Worm (Caenorhabditis elegans): ENCODE measurements around the gene F02C12.2.

F02C12.2 gene

DNA sequence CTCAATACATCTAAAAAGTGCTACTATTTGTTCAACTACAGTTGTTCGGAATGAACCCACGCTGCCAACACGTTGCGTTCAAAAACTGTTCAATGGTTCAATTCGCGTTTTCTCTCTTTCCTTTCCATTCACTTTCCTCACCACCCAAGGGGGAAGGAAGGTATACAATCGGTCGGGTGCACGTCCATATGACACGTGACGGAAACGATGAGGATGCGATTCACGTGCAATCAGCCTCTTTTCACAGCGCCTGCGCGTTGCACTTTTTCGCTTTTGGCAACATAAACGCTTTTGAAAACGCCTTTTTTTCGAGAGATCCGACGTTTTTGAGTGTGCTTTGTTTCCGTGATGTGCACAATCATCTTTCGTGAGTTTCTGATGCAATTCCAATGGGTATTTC lies 40.5 kb downstream of the F02C12.2 start (continued):
- TF ChIP-seq daf-8 (GFP tag; IDR thresholded peaks at IDR 0.05) (no peak), hlh-30 (tag; optimal IDR thresholded peaks at IDR 0.05; ENCODE audit: insufficient read depth) (peak; percentile 98), attf-4 (tag; optimal IDR thresholded peaks at IDR 0.05) (no peak), dpl-1 (GFP tag; optimal IDR thresholded peaks at IDR 0.05) (peak; percentile 13), hif-1 (tag; optimal IDR thresholded peaks at IDR 0.05) (peak; percentile 53 to 96), madf-5 (GFP tag; IDR thresholded peaks at IDR 0.05) (no peak), hmg-1.1 (GFP tag; IDR thresholded peaks at IDR 0.05) (peak; percentile 49), cey-2 (tag; optimal IDR thresholded peaks at IDR 0.05; ENCODE audit: borderline replicate concordance, insufficient read depth) (peak; percentile 14), mdt-29 (GFP tag; IDR thresholded peaks at IDR 0.05) (no peak), unc-39 (tag; optimal IDR thresholded peaks at IDR 0.05) (no peak), spr-3 (GFP tag; optimal IDR thresholded peaks at IDR 0.05) (no peak), zag-1 (tag; optimal IDR thresholded peaks at IDR 0.05) (no peak), ceh-44 (GFP tag; IDR thresholded peaks at IDR 0.05) (no peak), skn-1 (tag; optimal IDR thresholded peaks at IDR 0.05) (no peak), nhr-77 (tag; optimal IDR thresholded peaks at IDR 0.05) (peak; percentile 76), Y5F2A.4 (GFP tag; optimal IDR thresholded peaks at IDR 0.05) (no peak), dmd-6 (GFP tag; IDR thresholded peaks at IDR 0.05) (peak; percentile 99), F49E8.2 (tag; optimal IDR thresholded peaks at IDR 0.05; ENCODE audit: borderline replicate concordance) (no peak), nhr-11 (tag; optimal IDR thresholded peaks at IDR 0.05) (peak; percentile 95), nhr-48 (tag; optimal IDR thresholded peaks at IDR 0.05) (peak; percentile 98), set-16 (GFP tag; IDR thresholded peaks at IDR 0.05) (peak; percentile 21; the same call in 1 of the 2 replicates), ZK337.2 (GFP tag; IDR thresholded peaks at IDR 0.05) (no peak), ceh-62 (tag; optimal IDR thresholded peaks at IDR 0.05) (no peak), fkh-10 (GFP tag; optimal IDR thresholded peaks at IDR 0.05) (peak; percentile 65), nhr-76 (tag; optimal IDR thresholded peaks at IDR 0.05) (no peak), daf-19 (GFP tag; conservative IDR thresholded peaks at IDR 0.05) (no peak), ceh-32 (tag; optimal IDR thresholded peaks at IDR 0.05; ENCODE audit: poor library complexity) (no peak), Y75B8A.6 (GFP tag; IDR thresholded peaks at IDR 0.05) (no peak), nhr-111 (GFP tag; optimal IDR thresholded peaks at IDR 0.05) (no peak), lin-39 (tag; optimal IDR thresholded peaks at IDR 0.05) (no peak), mxl-2 (GFP tag; conservative IDR thresholded peaks at IDR 0.05) (peak; percentile 99), zip-11 (GFP tag; IDR thresholded peaks at IDR 0.05) (no peak), R02D3.7 (tag; optimal IDR thresholded peaks at IDR 0.05) (no peak), fos-1 (tag; optimal IDR thresholded peaks at IDR 0.05) (peak; percentile 31), egl-27 (tag; optimal IDR thresholded peaks at IDR 0.05) (peak; percentile 77), nhr-10 (tag; optimal IDR thresholded peaks at IDR 0.05) (peak; percentile 94), F10B5.3 (tag; optimal IDR thresholded peaks at IDR 0.05) (no peak), daf-16 (GFP tag; optimal IDR thresholded peaks at IDR 0.05) (peak in 1 of 2 experiments; percentile 40), daf-16 (tag; optimal IDR thresholded peaks at IDR 0.05) (peak; percentile 58)

DNA sequence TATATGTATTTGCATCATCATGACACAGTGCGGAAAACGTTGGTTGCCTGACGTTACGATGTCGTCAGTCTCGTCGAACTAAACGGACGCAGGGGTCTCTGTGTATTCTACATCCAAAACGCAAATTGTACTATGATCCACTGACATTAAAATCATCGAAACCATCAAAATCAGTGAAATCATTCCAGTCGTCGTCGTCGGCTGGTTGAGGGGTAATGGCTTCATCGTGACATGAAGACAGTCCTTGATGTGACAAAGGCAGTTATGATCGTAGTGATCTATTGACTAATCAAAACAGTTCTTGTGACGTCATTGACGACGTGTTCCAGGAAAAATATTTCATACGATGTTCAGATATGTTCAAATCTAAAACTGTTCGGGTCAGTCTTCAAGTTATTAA lies 41.4 kb downstream of the F02C12.2 start:
- TF ChIP-seq mdl-1 (tag; optimal IDR thresholded peaks at IDR 0.05) (peak in 1 of 2 experiments; percentile 48), F37D6.2 (tag; optimal IDR thresholded peaks at IDR 0.05) (no peak), fos-1 (tag; optimal IDR thresholded peaks at IDR 0.05) (no peak), lsy-2 (tag; optimal IDR thresholded peaks at IDR 0.05) (no peak), hif-1 (tag; optimal IDR thresholded peaks at IDR 0.05) (no peak), jun-1 (tag; optimal IDR thresholded peaks at IDR 0.05) (no peak), pqm-1 (tag; optimal IDR thresholded peaks at IDR 0.05) (no peak), daf-16 (GFP tag; optimal IDR thresholded peaks at IDR 0.05) (no peak), daf-16 (tag; optimal IDR thresholded peaks at IDR 0.05) (no peak), gei-8 (GFP tag; optimal IDR thresholded peaks at IDR 0.05) (no peak), nhr-102 (tag; optimal IDR thresholded peaks at IDR 0.05) (no peak), cey-2 (tag; optimal IDR thresholded peaks at IDR 0.05; ENCODE audit: borderline replicate concordance, insufficient read depth) (no peak), skn-1 (tag; optimal IDR thresholded peaks at IDR 0.05) (no peak), hlh-11 (tag; optimal IDR thresholded peaks at IDR 0.05) (peak; percentile 12), tag-97 (GFP tag; IDR thresholded peaks at IDR 0.05) (no peak), nhr-48 (tag; optimal IDR thresholded peaks at IDR 0.05) (peak; percentile 32), fkh-10 (GFP tag; optimal IDR thresholded peaks at IDR 0.05) (no peak), ceh-62 (tag; optimal IDR thresholded peaks at IDR 0.05) (no peak), hlh-30 (tag; optimal IDR thresholded peaks at IDR 0.05; ENCODE audit: insufficient read depth) (peak; percentile 54), nhr-11 (tag; optimal IDR thresholded peaks at IDR 0.05) (no peak), mxl-3 (GFP tag; optimal IDR thresholded peaks at IDR 0.05) (peak; percentile 45), pha-4 (GFP tag; IDR thresholded peaks at IDR 0.05) (no peak), pha-4 (tag; optimal IDR thresholded peaks at IDR 0.05) (no peak)

All from whole organism, L4 larva.